Fruit fly (Drosophila melanogaster) whole organism, embryonic: ENCODE data around the gene CG6749.

Experiments
- Bdp1 ChIP-seq: fragments of 200-800 bp; sonication (Bioruptor generic); optimal IDR thresholded peaks from 3 replicates; lab custom pipeline; 2016; ENCODE audit warnings: missing biosample characterization, missing genetic modification characterization
- CG13287 ChIP-seq: fragments of 200-800 bp; sonication (Bioruptor generic); IDR thresholded peaks from 2 replicates; pipeline ENCODE4 v1.3.6; 2022; ENCODE audit warnings: missing biosample characterization, missing genetic modification characterization; ENCODE audit not compliant: partially characterized antibody
- CG14667 ChIP-seq: fragments of 200-800 bp; sonication (Bioruptor generic); IDR thresholded peaks from 2 replicates; pipeline ENCODE4 v1.3.6; 2022; ENCODE audit warnings: missing biosample characterization, missing genetic modification characterization
- CG1647 ChIP-seq: fragments of 200-800 bp; sonication (Bioruptor generic); optimal IDR thresholded peaks from 3 replicates; lab custom pipeline; 2016; ENCODE audit warnings: missing biosample characterization, missing genetic modification characterization
- CG16779 ChIP-seq: fragments of 200-800 bp; sonication (Bioruptor generic); IDR thresholded peaks from 2 replicates; pipeline ENCODE4 v1.3.6; 2022; ENCODE audit warnings: missing biosample characterization, missing genetic modification characterization
- CG17912 ChIP-seq: fragments of 200-800 bp; sonication (Bioruptor generic); optimal IDR thresholded peaks from 2 replicates; lab custom pipeline; 2018; ENCODE audit warnings: missing biosample characterization, mild to moderate bottlenecking, missing genetic modification characterization
- CG2120 ChIP-seq: fragments of 200-800 bp; sonication (Bioruptor generic); optimal IDR thresholded peaks from 3 replicates; lab custom pipeline; 2016; ENCODE audit warnings: missing biosample characterization, missing genetic modification characterization
- CG30431 ChIP-seq: fragments of 200-800 bp; sonication (Bioruptor generic); optimal IDR thresholded peaks from 2 replicates; lab custom pipeline; 2017; ENCODE audit warnings: missing biosample characterization, missing genetic modification characterization
- CG42726 ChIP-seq: fragments of 200-800 bp; sonication (Bioruptor generic); IDR thresholded peaks from 2 replicates; pipeline ENCODE4 v1.3.6; 2022; ENCODE audit warnings: missing biosample characterization, missing genetic modification characterization; ENCODE audit not compliant: partially characterized antibody
- CG4617 ChIP-seq: fragments of 200-800 bp; sonication (Bioruptor generic); optimal IDR thresholded peaks from 3 replicates; lab custom pipeline; 2016; ENCODE audit warnings: missing biosample characterization, missing genetic modification characterization, borderline replicate concordance
- CG5245 ChIP-seq: fragments of 200-800 bp; sonication (Bioruptor generic); optimal IDR thresholded peaks from 3 replicates; lab custom pipeline; 2016; ENCODE audit warnings: missing biosample characterization, missing genetic modification characterization
- CG6683 ChIP-seq: fragments of 200-800 bp; sonication (Bioruptor generic); optimal IDR thresholded peaks from 2 replicates; lab custom pipeline; 2017; ENCODE audit warnings: missing biosample characterization, mild to moderate bottlenecking, missing genetic modification characterization, missing genetic modification reagents
- CG7357 ChIP-seq: fragments of 200-800 bp; sonication (Bioruptor generic); IDR thresholded peaks from 3 replicates; pipeline ENCODE4 v1.3.6; 2022; ENCODE audit warnings: missing biosample characterization, missing genetic modification characterization
- CG7839 ChIP-seq: fragments of 200-800 bp; sonication (Bioruptor generic); optimal IDR thresholded peaks from 3 replicates; lab custom pipeline; 2018; ENCODE audit warnings: missing biosample characterization, mild to moderate bottlenecking, missing genetic modification characterization, moderate library complexity
- CG7987 ChIP-seq: fragments of 200-800 bp; sonication (Bioruptor generic); optimal IDR thresholded peaks from 2 replicates; lab custom pipeline; 2018; ENCODE audit warnings: missing biosample characterization, mild to moderate bottlenecking, missing genetic modification characterization, moderate library complexity
- CG8478 ChIP-seq: fragments of >200 bp; optimal IDR thresholded peaks from 2 replicates; lab custom pipeline; 2018
- CG9817 ChIP-seq: fragments of 200-800 bp; sonication (Bioruptor generic); optimal IDR thresholded peaks from 2 replicates; lab custom pipeline; 2018; ENCODE audit warnings: missing biosample characterization, mild to moderate bottlenecking, missing genetic modification characterization, moderate library complexity
- CG9876 ChIP-seq: fragments of 200-800 bp; sonication (Bioruptor generic); optimal IDR thresholded peaks from 2 replicates; lab custom pipeline; 2016; ENCODE audit warnings: missing biosample characterization, missing genetic modification characterization
- CoRest ChIP-seq: fragments of 200-800 bp; sonication (Bioruptor generic); optimal IDR thresholded peaks from 3 replicates; lab custom pipeline; 2018; ENCODE audit warnings: missing biosample characterization, mild to moderate bottlenecking, missing genetic modification characterization, moderate library complexity
- Doc2 ChIP-seq: fragments of 200-800 bp; sonication (Bioruptor generic); IDR thresholded peaks from 2 replicates; pipeline ENCODE4 v1.3.6; 2022; ENCODE audit warnings: missing biosample characterization, missing genetic modification characterization
- E2f2 ChIP-seq: fragments of 200-800 bp; sonication (Bioruptor generic); IDR thresholded peaks from 2 replicates; pipeline ENCODE4 v1.3.6; 2022; ENCODE audit warnings: missing biosample characterization, missing genetic modification characterization
- Hr3 ChIP-seq: fragments of 200-800 bp; sonication (Bioruptor generic); optimal IDR thresholded peaks from 3 replicates; lab custom pipeline; 2016; ENCODE audit warnings: missing biosample characterization, missing genetic modification characterization
- Mad ChIP-seq: fragments of 200-800 bp; sonication (Bioruptor generic); optimal IDR thresholded peaks from 2 replicates; lab custom pipeline; 2016; ENCODE audit warnings: missing biosample characterization, missing genetic modification characterization
- Med ChIP-seq: fragments of 200-800 bp; sonication (Bioruptor generic); peaks from one replicate; lab custom pipeline; 2016; ENCODE audit warnings: missing biosample characterization, missing genetic modification characterization, mild to moderate bottlenecking, inconsistent platforms, moderate library complexity
- Nf-YB ChIP-seq: fragments of 200-800 bp; sonication (Bioruptor generic); optimal IDR thresholded peaks from 3 replicates; lab custom pipeline; 2019; ENCODE audit warnings: missing biosample characterization, mild to moderate bottlenecking, missing genetic modification characterization, moderate library complexity
- Six4 ChIP-seq: fragments of 200-800 bp; sonication (Bioruptor generic); optimal IDR thresholded peaks from 2 replicates; lab custom pipeline; 2016; ENCODE audit warnings: missing biosample characterization, missing genetic modification characterization
- Vsx1 ChIP-seq: fragments of 200-800 bp; sonication (Bioruptor generic); optimal IDR thresholded peaks from 2 replicates; lab custom pipeline; 2017; ENCODE audit warnings: missing biosample characterization, mild to moderate bottlenecking, missing genetic modification characterization, missing genetic modification reagents
- Xbp1 ChIP-seq: fragments of 200-800 bp; sonication (Bioruptor generic); optimal IDR thresholded peaks from 3 replicates; lab custom pipeline; 2016; ENCODE audit warnings: missing biosample characterization, mild to moderate bottlenecking, missing genetic modification characterization
- ab ChIP-seq: fragments of 200-800 bp; sonication (Bioruptor generic); optimal IDR thresholded peaks from 2 replicates; lab custom pipeline; 2016; ENCODE audit warnings: missing biosample characterization, missing genetic modification characterization
- amos ChIP-seq: fragments of 200-800 bp; sonication (Bioruptor generic); IDR thresholded peaks from 2 replicates; pipeline ENCODE4 v1.3.6; 2022; ENCODE audit warnings: missing biosample characterization, missing genetic modification characterization; ENCODE audit not compliant: partially characterized antibody
- ap ChIP-seq: fragments of 200-800 bp; sonication (Bioruptor generic); IDR thresholded peaks from 2 replicates; pipeline ENCODE4 v1.3.6; 2022; ENCODE audit warnings: missing biosample characterization, missing genetic modification characterization
- ash1 ChIP-seq: fragments of 200-800 bp; sonication (Bioruptor generic); optimal IDR thresholded peaks from 2 replicates; lab custom pipeline; 2018; ENCODE audit warnings: missing biosample characterization, mild to moderate bottlenecking, missing genetic modification characterization
- br ChIP-seq: fragments of >200 bp; optimal IDR thresholded peaks from 2 replicates; lab custom pipeline; 2017
- crp ChIP-seq, 2 experiments: fragments of 200-800 bp; sonication (Bioruptor generic); optimal IDR thresholded peaks; 2 replicates in 1 of 2; 3 replicates in 1 of 2; lab custom pipeline; 2017; ENCODE audit warnings: missing biosample characterization in 2 of 2, missing genetic modification characterization in 2 of 2, mild to moderate bottlenecking in 1 of 2, moderate library complexity in 1 of 2
- dm ChIP-seq: fragments of 200-800 bp; sonication (Bioruptor generic); optimal IDR thresholded peaks from 3 replicates; lab custom pipeline; 2016; ENCODE audit warnings: missing biosample characterization, missing genetic modification characterization
- dpn ChIP-seq, 2 experiments: fragments of 200-800 bp; sonication (Bioruptor generic); optimal IDR thresholded peaks; 3 replicates each; lab custom pipeline; 2016; ENCODE audit warnings: missing biosample characterization in 2 of 2, missing genetic modification characterization in 2 of 2
- fd64A ChIP-seq: fragments of 200-800 bp; sonication (Bioruptor generic); optimal IDR thresholded peaks from 3 replicates; lab custom pipeline; 2018; ENCODE audit warnings: missing biosample characterization, mild to moderate bottlenecking, missing genetic modification characterization
- fd96Cb ChIP-seq: fragments of 200-800 bp; sonication (Bioruptor generic); optimal IDR thresholded peaks from 2 replicates; lab custom pipeline; 2018; ENCODE audit warnings: missing biosample characterization, mild to moderate bottlenecking, missing genetic modification characterization, moderate library complexity
- grau ChIP-seq: fragments of 200-800 bp; optimal IDR thresholded peaks from 3 replicates; lab custom pipeline; 2019; ENCODE audit warnings: missing biosample characterization, mild to moderate bottlenecking, missing genetic modification characterization, moderate library complexity
- gsb ChIP-seq: fragments of 200-800 bp; sonication (Bioruptor generic); IDR thresholded peaks from 2 replicates; pipeline ENCODE4 v1.3.6; 2022; ENCODE audit warnings: missing biosample characterization, missing genetic modification characterization
- h ChIP-seq: fragments of >200 bp; optimal IDR thresholded peaks from 2 replicates; lab custom pipeline; 2017
- pb ChIP-seq: fragments of 200-800 bp; sonication (Bioruptor generic); optimal IDR thresholded peaks from 3 replicates; lab custom pipeline; 2016; ENCODE audit warnings: missing biosample characterization, missing genetic modification characterization
- prd ChIP-seq, 3 experiments: fragments of >200 bp in 2 of 3; fragments of 200-800 bp in 1 of 3; sonication (Bioruptor generic) in 1 of 3; optimal IDR thresholded peaks in 2 of 3; IDR thresholded peaks in 1 of 3; 2 replicates in 2 of 3; 3 replicates in 1 of 3; pipeline versions ENCODE4 v1.3.6 to Lab custom; 2017 to 2022; ENCODE audit warnings: missing biosample characterization in 1 of 3, missing genetic modification characterization in 1 of 3
- sob ChIP-seq: fragments of 200-800 bp; sonication (Bioruptor generic); IDR thresholded peaks from 2 replicates; pipeline ENCODE4 v1.3.6; 2022; ENCODE audit warnings: missing biosample characterization, missing genetic modification characterization
- sr ChIP-seq: fragments of 200-800 bp; sonication (Bioruptor generic); IDR thresholded peaks from 3 replicates; pipeline ENCODE4 v1.3.6; 2022; ENCODE audit warnings: missing biosample characterization, missing genetic modification characterization
- toy ChIP-seq: fragments of 200-800 bp; sonication (Bioruptor generic); IDR thresholded peaks from 2 replicates; pipeline ENCODE4 v1.3.6; 2022; ENCODE audit warnings: missing biosample characterization, missing genetic modification characterization
- zf30C ChIP-seq: fragments of 200-800 bp; sonication (Bioruptor generic); optimal IDR thresholded peaks from 3 replicates; lab custom pipeline; 2018; ENCODE audit warnings: missing biosample characterization, mild to moderate bottlenecking, missing genetic modification characterization
- zfh2 ChIP-seq: fragments of 200-800 bp; sonication (Bioruptor generic); optimal IDR thresholded peaks from 2 replicates; lab custom pipeline; 2016; ENCODE audit warnings: missing biosample characterization, missing genetic modification characterization

CG6749 gene

DNA sequence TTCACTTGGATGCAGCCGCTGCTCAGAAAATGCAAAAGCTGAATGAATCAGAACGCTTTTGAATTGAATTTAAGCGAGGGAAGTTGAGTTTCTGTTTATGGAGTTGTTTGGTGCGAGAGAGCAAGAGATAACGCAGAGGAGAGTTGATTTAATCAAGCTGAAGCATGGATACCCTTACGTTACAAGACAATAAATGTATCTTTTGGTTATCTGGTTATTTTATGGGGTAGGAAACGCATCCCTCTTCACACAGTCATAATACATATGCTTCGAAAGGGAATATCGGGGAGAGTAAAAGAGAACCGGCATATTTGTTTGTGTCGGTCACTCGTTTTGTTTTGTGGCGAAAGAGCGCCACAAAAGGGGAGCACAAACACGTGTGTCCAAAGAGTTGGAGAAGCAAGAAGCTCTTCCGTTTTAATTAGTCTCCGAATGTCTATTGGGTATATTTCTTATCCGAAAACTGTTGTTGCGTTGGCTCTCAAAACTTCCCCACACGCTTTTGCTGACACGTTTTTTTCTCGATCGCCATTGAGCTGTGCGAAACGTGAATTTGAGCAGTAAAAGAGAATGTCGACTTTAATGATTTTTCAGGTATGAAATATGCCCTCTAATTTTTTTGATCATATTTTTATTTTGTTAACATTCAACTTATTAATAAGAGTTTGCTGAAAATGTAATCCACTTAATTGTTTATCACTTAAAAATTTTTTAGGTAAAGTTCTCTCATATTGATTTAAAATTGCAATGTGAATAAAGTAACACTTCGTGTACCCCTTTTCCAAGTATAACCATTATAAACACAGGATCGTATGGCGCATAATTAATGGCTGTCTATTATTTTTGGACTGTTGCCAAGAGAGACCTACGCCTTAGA is 36.7 kb downstream of the CG6749 start, which contains the start of gene Prps (continued):
- TF ChIP-seq CoRest (tag; lab: Kevin White, UChicago) (peak; percentile 69), crp (GFP tag; optimal IDR thresholded peaks at IDR 0.05; lab: Kevin White, UChicago) (peak in 1 of 2 experiments; percentile 7), Mad (GFP tag; lab: Kevin White, UChicago) (peak; percentile 24), Bdp1 (GFP tag; lab: Kevin White, UChicago) (peak; percentile 6), ab (GFP tag; lab: Kevin White, UChicago) (no peak), gsb (GFP tag; lab: Robert Waterston, UW) (peak; percentile 40; the same call in 1 of the 2 replicates), zfh2 (GFP tag; lab: Kevin White, UChicago) (peak; percentile 51), CG7987 (GFP tag; lab: Kevin White, UChicago) (peak; percentile 67), CG4617 (GFP tag; lab: Kevin White, UChicago) (peak; percentile 17), Med (GFP tag; lab: Kevin White, UChicago) (peak; percentile 97), CG9817 (tag; lab: Kevin White, UChicago) (peak; percentile 52), CG2120 (GFP tag; lab: Kevin White, UChicago) (peak; percentile 81), dm (GFP tag; lab: Kevin White, UChicago) (peak; percentile 38), CG13287 (peak; percentile 30; the same call in 1 of the 2 replicates), Hr3 (GFP tag; lab: Kevin White, UChicago) (peak; percentile 47), grau (tag; lab: Kevin White, UChicago) (peak; percentile 64), ash1 (GFP tag; lab: Kevin White, UChicago) (peak; percentile 16), CG7839 (tag; lab: Kevin White, UChicago) (peak; percentile 76)

DNA sequence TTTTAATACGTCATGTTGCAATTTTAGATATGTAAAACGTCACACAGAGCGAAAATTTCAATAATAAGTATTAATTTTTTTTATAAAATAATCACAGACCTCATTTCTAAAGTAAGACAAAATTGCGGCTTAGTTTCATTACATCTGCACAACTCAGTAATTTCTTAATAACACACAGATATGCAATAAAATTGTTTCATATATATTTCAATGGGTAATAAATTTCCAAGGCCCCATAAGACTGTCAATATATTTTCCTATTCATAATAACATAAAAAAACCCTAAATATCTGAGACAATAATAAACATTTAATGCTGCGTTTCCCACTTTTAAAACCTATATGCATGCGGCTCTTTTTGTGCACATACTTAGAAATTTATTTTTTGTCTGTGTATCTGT is 38.0 kb downstream of the CG6749 start:
- no peak for TF ChIP-seq zf30C (GFP tag; lab: Kevin White, UChicago)
- TF ChIP-seq Doc2 (GFP tag; lab: Robert Waterston, UW), result no peak
- TF ChIP-seq CG30431 (GFP tag; lab: Kevin White, UChicago), result no peak
- no peak for TF ChIP-seq sob (GFP tag; lab: Robert Waterston, UW)
- TF ChIP-seq CG14667 (GFP tag; lab: Robert Waterston, UW), result no peak
- TF ChIP-seq fd96Cb, result no peak
- no peak for TF ChIP-seq sr (GFP tag; lab: Robert Waterston, UW)
- TF ChIP-seq pb (GFP tag; lab: Kevin White, UChicago), result no peak
- TF ChIP-seq toy (GFP tag; lab: Robert Waterston, UW), result no peak
- no peak for TF ChIP-seq CG7357 (GFP tag; lab: Robert Waterston, UW)
- no peak for TF ChIP-seq br (lab: Kevin White, UChicago)
- TF ChIP-seq Vsx1 (GFP tag; lab: Kevin White, UChicago), result peak; percentile 6
- TF ChIP-seq Six4 (GFP tag; lab: Kevin White, UChicago), result no peak
- TF ChIP-seq CG42726 (GFP tag; lab: Robert Waterston, UW), result no peak
- TF ChIP-seq prd (optimal IDR thresholded peaks at IDR 0.05; lab: Kevin White, UChicago), result no peak
- 0 out of 3 replicates have a peak, but pooled peaks have one; percentile 11 for TF ChIP-seq prd (GFP tag; IDR thresholded peaks at IDR 0.05; lab: Robert Waterston, UW)
- no peak for TF ChIP-seq CG9876 (GFP tag; lab: Kevin White, UChicago)
- no peak for TF ChIP-seq h (lab: Kevin White, UChicago)
- TF ChIP-seq CG17912 (GFP tag; lab: Kevin White, UChicago), result no peak
- no peak for TF ChIP-seq amos (GFP tag; lab: Robert Waterston, UW)
- TF ChIP-seq CG6683, result no peak
- peak in 1 of 2 experiments; percentile 8 for TF ChIP-seq dpn (GFP tag; optimal IDR thresholded peaks at IDR 0.05; lab: Kevin White, UChicago)
- no peak for TF ChIP-seq fd64A (GFP tag; lab: Kevin White, UChicago)
- peak; percentile 2 for TF ChIP-seq Nf-YB (GFP tag; lab: Kevin White, UChicago)
- TF ChIP-seq ap (GFP tag; lab: Robert Waterston, UW), result no peak
- no peak for TF ChIP-seq CG5245 (GFP tag; lab: Kevin White, UChicago)
- TF ChIP-seq CG16779 (GFP tag; lab: Robert Waterston, UW), result no peak
- no peak for TF ChIP-seq CG1647 (GFP tag; lab: Kevin White, UChicago)
- no peak for TF ChIP-seq Mad (GFP tag; lab: Kevin White, UChicago)
- TF ChIP-seq CG8478, result no peak
- peak; percentile 51 for TF ChIP-seq Xbp1
- TF ChIP-seq E2f2, result no peak
